Worm (Caenorhabditis elegans) whole organism, L2 larva: Measurements from ENCODE around the gene M04D8.8.

Experiments
- blmp-1 ChIP-seq: sonication (generic microtip); optimal IDR thresholded peaks from 2 replicates; lab custom pipeline; 2017; ENCODE audit warnings: missing genetic modification characterization, mild to moderate bottlenecking, missing compliant biosample characterization, antibody characterized with exemption, moderate library complexity; ENCODE audit not compliant: insufficient read depth
- ceh-82 ChIP-seq: fragments of 150-350 bp; optimal IDR thresholded peaks from 2 replicates; lab custom pipeline; 2014; ENCODE audit warnings: missing biosample characterization, missing genetic modification characterization
- elt-3 ChIP-seq: sonication (generic microtip); optimal IDR thresholded peaks from 2 replicates; lab custom pipeline; 2017; ENCODE audit warnings: missing biosample characterization, missing genetic modification characterization
- fos-1 ChIP-seq: fragments of 150-350 bp; optimal IDR thresholded peaks from 2 replicates; lab custom pipeline; 2014; ENCODE audit warnings: missing biosample characterization, missing genetic modification characterization
- nhr-10 ChIP-seq: sonication (generic microtip); optimal IDR thresholded peaks from 2 replicates; lab custom pipeline; 2017; ENCODE audit warnings: missing biosample characterization, missing genetic modification characterization
- nhr-11 ChIP-seq: fragments of 150-350 bp; optimal IDR thresholded peaks from 2 replicates; lab custom pipeline; 2014; ENCODE audit warnings: missing biosample characterization, missing genetic modification characterization
- unc-62 ChIP-seq: fragments of 150-350 bp; optimal IDR thresholded peaks from 2 replicates; lab custom pipeline; 2014; ENCODE audit warnings: missing biosample characterization, missing genetic modification reagents, missing genetic modification characterization
- ztf-4 ChIP-seq: fragments of 150-350 bp; optimal IDR thresholded peaks from 2 replicates; lab custom pipeline; 2014; ENCODE audit warnings: missing biosample characterization, missing genetic modification characterization

DNA sequence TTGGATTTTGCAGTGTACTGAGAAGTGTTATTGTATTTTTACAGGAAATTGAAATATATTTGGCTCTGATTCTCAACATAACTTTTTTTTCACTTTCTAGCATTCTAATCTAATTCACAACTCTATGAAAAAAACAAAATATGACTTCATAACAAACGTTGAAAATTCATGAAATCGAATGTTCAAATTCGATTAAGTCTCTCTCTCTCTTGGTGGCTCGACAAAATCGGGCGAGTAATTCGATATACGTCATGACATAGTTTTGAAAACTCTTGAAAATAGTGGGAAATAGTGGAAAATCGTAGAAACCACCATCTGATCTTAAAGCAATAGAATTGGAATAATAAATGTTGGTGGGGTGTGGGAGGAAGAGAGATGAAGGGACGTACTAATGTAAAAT is 16.0 kb upstream of the M04D8.8 start:
- TF ChIP-seq blmp-1 (no peak), nhr-10 (tag; lab: Kevin White, UChicago) (no peak), ceh-82 (tag; lab: Kevin White, UChicago) (no peak), fos-1 (no peak), elt-3 (tag; lab: Kevin White, UChicago) (no peak), nhr-11 (tag; lab: Kevin White, UChicago) (no peak), unc-62 (no peak), ztf-4 (no peak)
